Worm (Caenorhabditis elegans): ENCODE measurements around the gene spig-4.
A peak's percentile ranks its signal among the peaks of the same experiment; 100 is the strongest.

Gene spig-4

DNA sequence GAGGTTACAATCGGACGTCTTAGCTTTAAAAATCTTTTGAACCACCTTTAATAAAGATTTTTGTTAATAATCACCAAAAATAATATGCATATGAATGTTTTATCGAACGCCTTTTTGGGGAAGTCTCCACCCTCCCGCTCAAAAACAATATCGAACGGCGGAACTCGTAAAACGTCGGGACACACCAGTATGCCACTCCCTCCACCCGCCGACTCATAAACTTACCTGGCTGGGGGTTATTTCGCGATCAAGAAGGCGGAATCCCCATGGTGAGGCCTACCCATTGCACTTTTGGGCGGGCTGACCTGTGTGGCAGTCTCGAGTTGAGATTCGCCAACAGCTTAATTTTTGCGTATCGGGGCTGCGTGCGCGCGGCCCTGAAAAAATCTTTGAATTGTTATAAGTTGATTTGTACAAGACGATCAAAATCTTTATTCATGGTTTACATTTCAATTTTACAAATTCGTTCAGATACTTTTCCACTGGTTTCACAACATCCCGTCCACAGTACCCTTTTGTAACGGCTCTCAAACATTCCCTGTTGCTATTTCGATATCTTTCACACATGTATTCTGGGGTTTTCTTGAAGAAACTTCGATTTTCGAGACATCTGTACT is 39.2 kb downstream of the spig-4 start (continued):
- TF ChIP-seq ceh-100 (GFP tag; IDR thresholded peaks at IDR 0.05) (peak; percentile 47; the same call in 1 of the 2 replicates), mes-4 (tag; optimal IDR thresholded peaks at IDR 0.05) (no peak), ZK185.1 (tag; optimal IDR thresholded peaks at IDR 0.05; ENCODE audit: poor library complexity, severe bottlenecking) (no peak), aptf-2 (GFP tag; conservative IDR thresholded peaks at IDR 0.05) (0 out of 2 replicates have a peak, but pooled peaks have one; percentile 31), madf-8 (GFP tag; conservative IDR thresholded peaks at IDR 0.05) (0 out of 2 replicates have a peak, but pooled peaks have one; percentile 15), snpc-1.1 (tag; optimal IDR thresholded peaks at IDR 0.05; ENCODE audit: insufficient read depth) (peak; percentile 92), sptf-2 (GFP tag; optimal IDR thresholded peaks at IDR 0.05) (peak; percentile 26), nfya-2 (GFP tag; IDR thresholded peaks at IDR 0.05) (no peak), tlf-1 (GFP tag; optimal IDR thresholded peaks at IDR 0.05) (no peak)

DNA sequence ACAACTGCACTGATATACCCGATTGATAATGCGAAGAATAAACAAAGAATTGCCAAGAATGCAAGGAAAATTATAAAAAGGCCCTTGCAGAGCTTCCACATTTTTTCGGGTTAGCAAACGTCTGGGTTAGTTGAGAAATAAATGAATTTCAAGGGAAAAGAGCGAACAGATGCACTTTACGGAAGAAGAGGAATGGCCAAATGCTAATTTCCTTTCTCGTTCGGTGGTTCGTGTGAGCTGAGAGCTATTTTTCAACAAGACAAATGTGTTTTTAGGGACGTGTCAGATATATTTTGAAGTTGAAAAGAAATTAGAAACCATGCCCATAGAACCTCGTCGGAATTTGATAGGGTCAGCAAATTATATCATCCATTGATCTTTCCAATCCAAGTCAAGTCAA is 45.8 kb downstream of the spig-4 start, which contains the start of gene F40G12.2:
Gene F40G12.2, minus strand, starts transcription at position 101 of the 400 bp plus-strand sequence.
- TF ChIP-seq rcor-1 (GFP tag; IDR thresholded peaks at IDR 0.05) (no peak), snpc-4 (GFP tag; optimal IDR thresholded peaks at IDR 0.05) (no peak), snpc-4 (tag; optimal IDR thresholded peaks at IDR 0.05) (no peak), ztf-25 (GFP tag; IDR thresholded peaks at IDR 0.05) (no peak), K12H6.12 (tag; optimal IDR thresholded peaks at IDR 0.05) (no peak), Y79H2A.3 (GFP tag; conservative IDR thresholded peaks at IDR 0.05) (no peak), nfya-2 (GFP tag; IDR thresholded peaks at IDR 0.05) (no peak), mxl-1 (tag; optimal IDR thresholded peaks at IDR 0.05) (no peak), zfh-2 (GFP tag; conservative IDR thresholded peaks at IDR 0.05) (no peak), ztf-6 (GFP tag; IDR thresholded peaks at IDR 0.05) (no peak), lsl-1 (GFP tag; optimal IDR thresholded peaks at IDR 0.05) (no peak), egrh-3 (GFP tag; IDR thresholded peaks at IDR 0.05) (no peak), ztf-22 (GFP tag; optimal IDR thresholded peaks at IDR 0.05) (no peak), attf-3 (GFP tag; conservative IDR thresholded peaks at IDR 0.05) (no peak), C06A6.2 (GFP tag; conservative IDR thresholded peaks at IDR 0.05) (no peak)

DNA sequence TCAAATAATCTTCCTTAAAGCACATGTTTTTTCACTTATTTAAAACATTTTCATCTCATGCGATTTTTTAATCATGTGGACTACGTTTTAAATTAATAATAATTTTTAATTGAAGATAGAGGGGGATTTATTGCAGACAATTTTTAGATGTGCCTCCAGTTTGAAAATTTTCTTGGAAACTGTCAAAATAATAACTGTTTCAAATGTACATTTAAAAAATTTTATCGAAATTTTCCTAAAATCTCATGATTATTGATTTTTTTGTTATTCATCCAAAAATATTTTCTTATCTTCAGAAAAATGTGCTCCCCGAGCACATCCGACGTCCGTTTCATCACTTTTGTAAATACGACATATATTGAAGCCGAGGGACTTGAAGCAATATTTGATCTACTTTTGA is 49.9 kb downstream of the spig-4 start, which contains the start of gene sre-8:
Gene sre-8, plus strand, starts transcription at position 301 of the 400 bp plus-strand sequence.
- TF ChIP-seq ceh-27 (GFP tag; optimal IDR thresholded peaks at IDR 0.05) (no peak), die-1 (tag; optimal IDR thresholded peaks at IDR 0.05) (no peak), hlh-12 (tag; optimal IDR thresholded peaks at IDR 0.05) (no peak), efl-1 (GFP tag; optimal IDR thresholded peaks at IDR 0.05) (no peak), F22D6.2 (tag; optimal IDR thresholded peaks at IDR 0.05) (no peak), snpc-1.3 (tag; optimal IDR thresholded peaks at IDR 0.05; ENCODE audit: insufficient read depth) (no peak), egl-44 (GFP tag; IDR thresholded peaks at IDR 0.05) (no peak), madf-10 (tag; optimal IDR thresholded peaks at IDR 0.05) (no peak), pha-4 (tag; optimal IDR thresholded peaks at IDR 0.05) (no peak), ztf-26 (tag; optimal IDR thresholded peaks at IDR 0.05) (no peak), F57C9.4 (tag; optimal IDR thresholded peaks at IDR 0.05) (no peak), madf-6 (GFP tag; IDR thresholded peaks at IDR 0.05) (no peak), F37B4.10 (GFP tag; IDR thresholded peaks at IDR 0.05) (no peak), hrde-1 (tag; optimal IDR thresholded peaks at IDR 0.05; ENCODE audit: borderline replicate concordance) (no peak), attf-3 (GFP tag; conservative IDR thresholded peaks at IDR 0.05) (no peak), F10E7.11 (tag; optimal IDR thresholded peaks at IDR 0.05) (no peak), nhr-27 (tag; optimal IDR thresholded peaks at IDR 0.05) (no peak), hlh-26 (GFP tag; conservative IDR thresholded peaks at IDR 0.05) (no peak), ccch-3 (GFP tag; optimal IDR thresholded peaks at IDR 0.05) (no peak), lin-26 (GFP tag; IDR thresholded peaks at IDR 0.05) (no peak)

Data from whole organism, young adult.